Worm (Caenorhabditis elegans): Measurements from ENCODE around the gene F44E5.2.

The F44E5.2 gene

DNA sequence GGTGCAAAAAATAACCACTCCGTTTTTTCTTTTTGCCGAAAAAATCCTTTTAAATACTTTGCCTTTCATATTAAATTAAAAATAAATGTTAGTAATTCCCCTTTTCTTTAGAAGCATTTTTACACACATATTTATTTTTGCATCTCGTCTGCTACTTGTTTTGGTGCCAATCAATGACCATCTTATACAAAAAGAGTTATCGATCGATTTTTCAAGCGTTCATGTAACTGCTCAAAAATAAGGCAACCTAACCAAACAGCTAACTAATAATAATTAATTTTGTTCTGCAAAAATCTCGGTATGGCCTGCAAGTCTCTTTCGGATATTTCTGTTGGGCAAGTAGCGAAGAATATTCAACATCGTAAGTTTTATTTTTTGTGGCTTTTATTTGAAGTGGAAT is at the start of gene F44E5.2:
Gene F44E5.2, plus strand, starts transcription at position 301 of the 400 bp plus-strand sequence.
- TF ChIP-seq ceh-28 (tag; optimal IDR thresholded peaks at IDR 0.05) (no peak), nhr-76 (tag; optimal IDR thresholded peaks at IDR 0.05) (no peak), jun-1 (tag; optimal IDR thresholded peaks at IDR 0.05) (no peak), hmg-11 (tag; optimal IDR thresholded peaks at IDR 0.05) (no peak)

DNA sequence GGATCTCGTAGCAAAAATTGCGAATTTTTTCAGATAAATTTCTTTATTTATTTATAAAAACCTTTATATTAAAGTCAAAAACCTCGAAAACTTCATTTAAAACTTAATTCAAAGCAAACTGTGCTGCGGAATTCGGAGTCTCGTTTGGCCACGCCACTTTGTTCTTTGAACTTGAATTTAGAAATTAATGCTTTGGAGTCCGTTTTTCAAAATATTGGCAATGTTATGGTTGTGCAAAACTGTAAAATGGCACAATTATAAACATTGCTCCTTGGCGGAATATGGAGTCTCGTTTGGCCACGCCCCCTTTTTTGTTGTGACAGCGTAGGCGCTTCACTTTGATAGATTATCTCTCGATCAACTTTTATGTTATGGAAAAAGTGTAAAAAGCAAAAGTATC is 47.0 kb upstream of the F44E5.2 start:
- TF ChIP-seq aly-2 (tag; optimal IDR thresholded peaks at IDR 0.05) (no peak), pha-4 (tag; optimal IDR thresholded peaks at IDR 0.05) (no peak), daf-12 (tag; optimal IDR thresholded peaks at IDR 0.05) (no peak), nhr-76 (tag; optimal IDR thresholded peaks at IDR 0.05) (no peak), snpc-4 (tag; optimal IDR thresholded peaks at IDR 0.05) (no peak), nfya-1 (tag; optimal IDR thresholded peaks at IDR 0.05; ENCODE audit: insufficient read depth) (no peak), fos-1 (tag; optimal IDR thresholded peaks at IDR 0.05) (no peak), nhr-23 (tag; optimal IDR thresholded peaks at IDR 0.05) (no peak), zag-1 (tag; optimal IDR thresholded peaks at IDR 0.05) (no peak), fkh-2 (tag; optimal IDR thresholded peaks at IDR 0.05) (no peak), nhr-12 (tag; optimal IDR thresholded peaks at IDR 0.05) (no peak), nhr-11 (tag; optimal IDR thresholded peaks at IDR 0.05) (no peak), lin-39 (tag; optimal IDR thresholded peaks at IDR 0.05) (no peak), nhr-237 (tag; optimal IDR thresholded peaks at IDR 0.05) (no peak), egl-5 (tag; optimal IDR thresholded peaks at IDR 0.05) (no peak)

DNA sequence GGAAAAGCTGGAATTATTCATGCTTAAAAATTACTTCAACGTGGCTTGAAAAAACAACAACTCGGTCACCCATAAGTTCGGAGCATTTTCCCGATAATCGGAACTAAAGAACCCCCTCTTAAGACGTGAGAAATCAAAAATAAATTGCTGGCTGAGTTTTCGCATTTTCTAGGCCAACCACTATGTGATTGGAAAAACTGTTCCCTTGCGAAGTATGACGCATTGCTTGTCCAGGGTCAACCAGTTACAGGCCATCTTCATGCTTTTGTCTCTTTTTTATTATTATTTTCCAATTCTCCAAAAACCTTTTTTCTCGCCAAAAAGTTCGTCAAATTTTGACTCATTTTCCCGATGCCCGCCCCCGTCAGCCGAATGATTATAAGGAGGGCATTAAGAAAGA is 46.5 kb upstream of the F44E5.2 start, which contains the start of gene F13D12.3:
Gene F13D12.3, plus strand, starts transcription at position 301 of the 400 bp plus-strand sequence.
- TF ChIP-seq snpc-4 (tag; optimal IDR thresholded peaks at IDR 0.05) (no peak), fkh-10 (GFP tag; optimal IDR thresholded peaks at IDR 0.05) (no peak), zag-1 (tag; optimal IDR thresholded peaks at IDR 0.05) (no peak), elt-2 (tag; optimal IDR thresholded peaks at IDR 0.05) (no peak), nhr-67 (tag; optimal IDR thresholded peaks at IDR 0.05) (no peak)

DNA sequence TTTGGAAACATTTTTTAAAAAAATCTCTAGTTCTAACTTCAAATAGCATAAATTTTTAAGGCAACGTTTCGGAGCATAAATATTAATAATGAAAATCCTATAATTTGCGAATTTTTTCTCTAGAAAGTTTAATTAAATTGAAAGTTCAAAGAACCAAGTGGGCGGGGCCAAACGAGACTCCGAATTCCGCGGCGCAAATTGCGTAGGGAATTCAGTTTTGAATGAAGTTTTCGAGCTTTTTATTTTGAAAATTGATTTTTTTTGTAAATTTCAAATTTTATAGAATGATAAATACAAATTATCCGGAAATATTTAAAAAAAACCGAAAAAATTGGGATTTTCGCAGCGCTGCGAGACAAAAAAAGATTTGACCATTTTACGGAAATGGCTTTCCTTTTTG is 45.8 kb upstream of the F44E5.2 start:
- TF ChIP-seq nhr-76 (tag; optimal IDR thresholded peaks at IDR 0.05) (no peak), nhr-237 (tag; optimal IDR thresholded peaks at IDR 0.05) (no peak), ceh-28 (tag; optimal IDR thresholded peaks at IDR 0.05) (no peak), elt-3 (tag; optimal IDR thresholded peaks at IDR 0.05) (no peak), nhr-28 (tag; optimal IDR thresholded peaks at IDR 0.05) (no peak), elt-1 (tag; optimal IDR thresholded peaks at IDR 0.05) (no peak), daf-12 (tag; optimal IDR thresholded peaks at IDR 0.05) (no peak), fkh-10 (GFP tag; optimal IDR thresholded peaks at IDR 0.05) (no peak), nfya-1 (tag; optimal IDR thresholded peaks at IDR 0.05; ENCODE audit: insufficient read depth) (no peak), nhr-67 (tag; optimal IDR thresholded peaks at IDR 0.05) (no peak), lin-15B (tag; optimal IDR thresholded peaks at IDR 0.05) (no peak), ceh-82 (tag; optimal IDR thresholded peaks at IDR 0.05) (no peak), ama-1 (optimal IDR thresholded peaks at IDR 0.05) (no peak), lin-39 (tag; optimal IDR thresholded peaks at IDR 0.05) (no peak), pha-4 (tag; optimal IDR thresholded peaks at IDR 0.05) (no peak), sea-2 (GFP tag; optimal IDR thresholded peaks at IDR 0.05) (no peak), ceh-9 (tag; optimal IDR thresholded peaks at IDR 0.05) (no peak), mdl-1 (tag; optimal IDR thresholded peaks at IDR 0.05) (no peak)

DNA sequence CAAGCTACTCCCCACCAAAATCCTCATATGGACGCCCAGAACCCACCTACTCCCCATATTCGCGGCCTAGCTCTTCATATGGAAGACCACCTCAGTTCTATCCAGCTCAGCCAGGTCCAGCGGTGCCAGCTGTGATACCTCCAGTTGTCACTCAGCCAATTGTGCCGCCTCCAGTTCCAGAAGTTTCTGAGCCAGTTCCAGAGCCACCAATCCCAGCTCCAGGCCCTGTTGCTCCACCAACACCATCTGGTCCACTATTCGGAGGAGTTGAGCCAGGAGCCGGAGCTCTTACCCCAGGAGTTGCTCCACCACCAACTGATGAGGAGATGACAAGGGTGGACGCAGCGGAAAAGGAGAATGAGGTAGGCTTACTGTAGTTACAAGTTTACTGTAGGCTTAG is 45.0 kb upstream of the F44E5.2 start:
- TF ChIP-seq nhr-12 (tag; optimal IDR thresholded peaks at IDR 0.05) (no peak), nhr-76 (tag; optimal IDR thresholded peaks at IDR 0.05) (no peak), lin-39 (tag; optimal IDR thresholded peaks at IDR 0.05) (no peak), elt-3 (tag; optimal IDR thresholded peaks at IDR 0.05) (no peak), egl-27 (tag; optimal IDR thresholded peaks at IDR 0.05) (no peak), nfya-1 (tag; optimal IDR thresholded peaks at IDR 0.05; ENCODE audit: insufficient read depth) (no peak), ztf-11 (tag; optimal IDR thresholded peaks at IDR 0.05) (no peak), pha-4 (tag; optimal IDR thresholded peaks at IDR 0.05) (no peak), snpc-4 (tag; optimal IDR thresholded peaks at IDR 0.05) (no peak), skn-1 (tag; optimal IDR thresholded peaks at IDR 0.05) (no peak), nhr-237 (tag; optimal IDR thresholded peaks at IDR 0.05) (no peak), ceh-28 (tag; optimal IDR thresholded peaks at IDR 0.05) (no peak), egl-5 (tag; optimal IDR thresholded peaks at IDR 0.05) (no peak), nhr-11 (tag; optimal IDR thresholded peaks at IDR 0.05) (no peak)

Measured in whole organism, L3 larva.